Worm (Caenorhabditis elegans): ENCODE data around the gene str-149.

- TF ChIP-seq lin-39 (tag; optimal IDR thresholded peaks at IDR 0.05) (no peak), aly-2 (tag; optimal IDR thresholded peaks at IDR 0.05) (no peak), nfya-1 (tag; optimal IDR thresholded peaks at IDR 0.05; ENCODE audit: insufficient read depth) (no peak), mdl-1 (tag; optimal IDR thresholded peaks at IDR 0.05) (no peak), unc-62 (GFP tag; optimal IDR thresholded peaks at IDR 0.05) (no peak), snpc-4 (tag; optimal IDR thresholded peaks at IDR 0.05) (no peak), elt-2 (tag; optimal IDR thresholded peaks at IDR 0.05) (no peak), skn-1 (tag; optimal IDR thresholded peaks at IDR 0.05) (no peak), nhr-23 (tag; optimal IDR thresholded peaks at IDR 0.05) (no peak), nhr-77 (tag; optimal IDR thresholded peaks at IDR 0.05) (no peak), daf-12 (tag; optimal IDR thresholded peaks at IDR 0.05) (no peak), egl-27 (tag; optimal IDR thresholded peaks at IDR 0.05) (no peak)
Observed at ce11 chrV:16570697-16571096, 2.6 kb upstream of the str-149 start, which contains the start of gene nhr-233.

All from whole organism, L3 larva.